Worm (Caenorhabditis elegans) whole organism, L2 larva: ENCODE measurements around the gene nhr-267.

ENCODE experiments used
- F13H6.1 ChIP-seq: sonication (generic microtip); optimal IDR thresholded peaks from 2 replicates; lab custom pipeline; 2016; ENCODE audit warnings: missing genetic modification characterization, missing compliant biosample characterization
- Y55F3AM.14 ChIP-seq: fragments of 200-800 bp; sonication (Bioruptor generic); optimal IDR thresholded peaks from 2 replicates; lab custom pipeline; 2018; ENCODE audit warnings: mild to moderate bottlenecking, missing genetic modification characterization, missing compliant biosample characterization
- ZK546.5 ChIP-seq: sonication (generic microtip); optimal IDR thresholded peaks from 2 replicates; lab custom pipeline; 2017; ENCODE audit warnings: missing biosample characterization, missing genetic modification characterization
- alr-1 ChIP-seq: fragments of 150-350 bp; optimal IDR thresholded peaks from 2 replicates; lab custom pipeline; 2014; ENCODE audit warnings: missing biosample characterization, missing genetic modification characterization
- ama-1 ChIP-seq: fragments of 150-350 bp; optimal IDR thresholded peaks from 2 replicates; lab custom pipeline; 2018; ENCODE audit warnings: inconsistent platforms
- blmp-1 ChIP-seq: sonication (generic microtip); optimal IDR thresholded peaks from 2 replicates; lab custom pipeline; 2017; ENCODE audit warnings: missing genetic modification characterization, mild to moderate bottlenecking, missing compliant biosample characterization, antibody characterized with exemption, moderate library complexity; ENCODE audit not compliant: insufficient read depth
- elt-3 ChIP-seq: sonication (generic microtip); optimal IDR thresholded peaks from 2 replicates; lab custom pipeline; 2017; ENCODE audit warnings: missing biosample characterization, missing genetic modification characterization
- gmeb-1 ChIP-seq: fragments of 150-350 bp; optimal IDR thresholded peaks from 2 replicates; lab custom pipeline; 2014; ENCODE audit warnings: missing biosample characterization, missing genetic modification characterization
- lin-39 ChIP-seq: fragments of 150-350 bp; optimal IDR thresholded peaks from 2 replicates; lab custom pipeline; 2014; ENCODE audit warnings: missing biosample characterization, missing genetic modification reagents, missing genetic modification characterization
- lsy-2 ChIP-seq, 2 experiments: fragments of 150-350 bp in 1 of 2; sonication (generic microtip) in 1 of 2; optimal IDR thresholded peaks; 2 replicates each; lab custom pipeline; 2014 to 2017; ENCODE audit warnings: missing biosample characterization in 2 of 2, missing genetic modification characterization in 2 of 2
- nhr-10 ChIP-seq: sonication (generic microtip); optimal IDR thresholded peaks from 2 replicates; lab custom pipeline; 2017; ENCODE audit warnings: missing biosample characterization, missing genetic modification characterization
- nhr-23 ChIP-seq: fragments of 150-350 bp; optimal IDR thresholded peaks from 2 replicates; lab custom pipeline; 2014; ENCODE audit warnings: missing biosample characterization, missing genetic modification reagents, missing genetic modification characterization
- sem-4 ChIP-seq: fragments of 150-350 bp; optimal IDR thresholded peaks from 2 replicates; lab custom pipeline; 2014; ENCODE audit warnings: missing biosample characterization, missing genetic modification reagents, missing genetic modification characterization
- skn-1 ChIP-seq: sonication (generic microtip); optimal IDR thresholded peaks from 2 replicates; lab custom pipeline; 2017; ENCODE audit warnings: missing biosample characterization, missing genetic modification characterization
- sma-9 ChIP-seq, 2 experiments: fragments of 150-350 bp in 1 of 2; sonication (generic microtip) in 1 of 2; optimal IDR thresholded peaks; 2 replicates each; lab custom pipeline; 2014 to 2016; ENCODE audit warnings: missing genetic modification characterization in 2 of 2, mild to moderate bottlenecking in 1 of 2, missing biosample characterization in 1 of 2, missing compliant biosample characterization in 1 of 2, missing genetic modification reagents in 1 of 2, moderate library complexity in 1 of 2
- unc-39 ChIP-seq: fragments of 150-350 bp; optimal IDR thresholded peaks from 2 replicates; lab custom pipeline; 2014; ENCODE audit warnings: missing biosample characterization, missing genetic modification characterization
- unc-55 ChIP-seq: fragments of 150-350 bp; sonication (generic microtip); optimal IDR thresholded peaks from 3 replicates; lab custom pipeline; 2014; ENCODE audit warnings: missing biosample characterization, missing genetic modification reagents, missing genetic modification characterization
- ztf-4 ChIP-seq: fragments of 150-350 bp; optimal IDR thresholded peaks from 2 replicates; lab custom pipeline; 2014; ENCODE audit warnings: missing biosample characterization, missing genetic modification characterization

The nhr-267 gene

DNA sequence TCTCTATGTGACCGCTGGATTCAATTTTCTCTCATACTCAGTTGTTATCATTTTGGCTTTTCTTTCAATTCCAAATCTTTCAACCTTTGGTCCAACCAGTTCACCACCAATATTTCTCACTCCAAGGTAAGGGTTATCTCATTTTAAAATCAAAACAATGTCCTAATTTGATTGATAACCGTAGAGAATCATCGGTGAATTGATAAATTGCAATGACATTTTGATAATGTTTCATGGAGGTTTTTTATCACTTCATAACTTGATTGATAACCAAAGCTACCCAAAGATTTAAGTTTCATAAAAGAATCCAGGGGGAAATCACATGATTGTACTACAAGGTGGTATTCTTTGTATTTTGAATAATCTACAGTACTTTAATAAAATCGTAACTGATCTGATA lies 47.1 kb downstream of the nhr-267 start:
- no peak for TF ChIP-seq nhr-23 (tag; lab: Kevin White, UChicago)
- TF ChIP-seq sma-9 (GFP tag; optimal IDR thresholded peaks at IDR 0.05; lab: Kevin White, UChicago), result no peak
- TF ChIP-seq sma-9 (tag; optimal IDR thresholded peaks at IDR 0.05; lab: Kevin White, UChicago), result no peak
- TF ChIP-seq unc-39, result no peak
- no peak for TF ChIP-seq lsy-2 (tag; optimal IDR thresholded peaks at IDR 0.05; lab: Kevin White, UChicago)
- no peak for TF ChIP-seq ztf-4 (tag; lab: Kevin White, UChicago)
- TF ChIP-seq unc-55 (GFP tag; lab: Kevin White, UChicago), result no peak
- TF ChIP-seq Y55F3AM.14, result no peak
- no peak for TF ChIP-seq elt-3
- no peak for TF ChIP-seq blmp-1 (tag; lab: Kevin White, UChicago)
- no peak for TF ChIP-seq sem-4
- TF ChIP-seq alr-1 (tag; lab: Kevin White, UChicago), result no peak
- TF ChIP-seq lin-39, result no peak
- TF ChIP-seq gmeb-1 (tag; lab: Kevin White, UChicago), result no peak
- TF ChIP-seq nhr-10 (tag; lab: Kevin White, UChicago), result no peak
- TF ChIP-seq F13H6.1 (tag; lab: Kevin White, UChicago), result no peak
- TF ChIP-seq ZK546.5 (tag; lab: Kevin White, UChicago), result no peak
- no peak for TF ChIP-seq ama-1 (lab: Kevin White, UChicago)
- TF ChIP-seq skn-1 (tag; lab: Kevin White, UChicago), result no peak
